Worm (Caenorhabditis elegans): Measurements from ENCODE around the gene pqn-80.

The pqn-80 gene

DNA sequence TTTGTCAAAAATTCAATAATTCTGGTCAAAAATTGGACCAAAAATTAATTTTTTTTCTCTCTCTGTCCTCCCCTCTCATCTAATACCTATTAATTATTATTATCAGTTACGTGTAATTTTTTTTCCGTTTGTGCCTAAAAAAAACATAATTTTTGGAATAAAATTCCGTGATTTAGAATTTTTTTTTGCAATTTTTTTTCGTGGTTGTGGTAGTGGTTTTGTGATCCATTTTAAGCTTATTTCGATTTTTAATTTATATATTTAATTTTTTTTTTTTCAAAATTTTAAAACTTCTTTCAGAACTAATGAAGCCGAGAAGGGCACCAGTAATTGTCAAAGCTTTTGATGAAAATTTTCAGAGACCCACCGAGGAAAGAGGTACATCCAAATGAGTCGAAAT, 72.8 kb downstream of the pqn-80 start, which contains the start of gene sas-1:
TSS of gene sas-1 (plus strand) at position 301 of the 400 bp plus-strand sequence.
- TF ChIP-seq bed-1 (GFP tag; IDR thresholded peaks at IDR 0.05) (no peak), nfya-2 (GFP tag; IDR thresholded peaks at IDR 0.05) (no peak), F49E8.2 (tag; optimal IDR thresholded peaks at IDR 0.05; ENCODE audit: insufficient read depth) (no peak), dox-1 (GFP tag; IDR thresholded peaks at IDR 0.05) (no peak), mxl-1 (tag; optimal IDR thresholded peaks at IDR 0.05) (no peak), B0035.1 (tag; optimal IDR thresholded peaks at IDR 0.05) (no peak), atf-7 (tag; optimal IDR thresholded peaks at IDR 0.05) (no peak), hmg-20 (GFP tag; IDR thresholded peaks at IDR 0.05) (no peak), B0336.3 (GFP tag; IDR thresholded peaks at IDR 0.05) (no peak), lin-26 (GFP tag; IDR thresholded peaks at IDR 0.05) (no peak), mes-4 (tag; optimal IDR thresholded peaks at IDR 0.05) (no peak)

All from whole organism, young adult.